Worm (Caenorhabditis elegans): ENCODE measurements around the gene Y41D4B.11.

Y41D4B.11 gene

DNA sequence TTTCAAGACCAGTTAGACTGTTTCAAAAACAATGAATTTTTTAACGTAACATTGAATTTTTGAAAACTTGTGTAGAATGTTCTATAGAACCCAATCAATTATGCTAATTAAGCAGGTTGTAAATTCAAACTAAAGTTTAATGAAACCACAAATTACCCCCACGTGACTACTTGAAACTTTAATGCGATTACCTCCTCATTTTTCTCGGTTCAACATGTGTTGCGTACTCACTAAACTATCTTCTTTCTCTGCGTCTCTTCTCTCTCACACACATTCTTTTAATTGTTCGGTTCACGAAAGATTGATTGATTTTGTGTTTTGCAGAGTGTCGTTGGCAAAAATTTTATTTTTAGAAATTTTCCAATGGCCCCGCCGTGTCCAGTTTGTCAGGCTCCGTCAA, 18.2 kb downstream of the Y41D4B.11 start, which contains the start of gene nhr-87 (continued):
- TF ChIP-seq mxl-2 (GFP tag; conservative IDR thresholded peaks at IDR 0.05) (no peak), Y5F2A.4 (GFP tag; optimal IDR thresholded peaks at IDR 0.05) (no peak), tag-97 (GFP tag; IDR thresholded peaks at IDR 0.05) (no peak), madf-9 (GFP tag; conservative IDR thresholded peaks at IDR 0.05) (no peak), nhr-76 (tag; optimal IDR thresholded peaks at IDR 0.05) (no peak), zfp-3 (GFP tag; conservative IDR thresholded peaks at IDR 0.05) (no peak), D1046.2 (GFP tag; IDR thresholded peaks at IDR 0.05) (no peak), Y105C5A.15 (GFP tag; IDR thresholded peaks at IDR 0.05) (no peak), nhr-77 (tag; optimal IDR thresholded peaks at IDR 0.05) (no peak), mep-1 (tag; optimal IDR thresholded peaks at IDR 0.05) (peak; percentile 27), dve-1 (tag; optimal IDR thresholded peaks at IDR 0.05; ENCODE audit: insufficient read depth) (peak; percentile 38), F44E2.7 (GFP tag; IDR thresholded peaks at IDR 0.05) (no peak), lsy-2 (tag; optimal IDR thresholded peaks at IDR 0.05) (peak in 1 of 2 experiments; percentile 22), Y48G9A.11 (GFP tag; IDR thresholded peaks at IDR 0.05) (no peak), nhr-6 (tag; optimal IDR thresholded peaks at IDR 0.05) (no peak), snpc-1.2 (GFP tag; IDR thresholded peaks at IDR 0.05) (no peak), R02D3.7 (tag; optimal IDR thresholded peaks at IDR 0.05) (no peak), ZK337.2 (GFP tag; IDR thresholded peaks at IDR 0.05) (no peak), F10B5.3 (tag; optimal IDR thresholded peaks at IDR 0.05) (no peak), lin-38 (GFP tag; IDR thresholded peaks at IDR 0.05) (no peak), F49E8.2 (tag; optimal IDR thresholded peaks at IDR 0.05; ENCODE audit: borderline replicate concordance) (no peak), ceh-62 (tag; optimal IDR thresholded peaks at IDR 0.05) (no peak), ceh-82 (tag; optimal IDR thresholded peaks at IDR 0.05) (no peak), Y75B8A.6 (GFP tag; IDR thresholded peaks at IDR 0.05) (no peak), duxl-1 (tag; optimal IDR thresholded peaks at IDR 0.05; ENCODE audit: poor library complexity) (no peak), nhr-102 (tag; optimal IDR thresholded peaks at IDR 0.05) (no peak), aha-1 (tag) (no peak), nhr-25 (tag; optimal IDR thresholded peaks at IDR 0.05; ENCODE audit: borderline replicate concordance, insufficient read depth) (no peak), ZK546.5 (tag; optimal IDR thresholded peaks at IDR 0.05) (no peak), daf-16 (GFP tag; optimal IDR thresholded peaks at IDR 0.05) (no peak), daf-16 (tag; optimal IDR thresholded peaks at IDR 0.05) (no peak), nhr-48 (tag; optimal IDR thresholded peaks at IDR 0.05) (no peak), hlh-30 (tag; optimal IDR thresholded peaks at IDR 0.05; ENCODE audit: insufficient read depth) (peak; percentile 75), spr-1 (tag; optimal IDR thresholded peaks at IDR 0.05) (no peak), lin-39 (tag; optimal IDR thresholded peaks at IDR 0.05) (no peak), gei-8 (GFP tag; optimal IDR thresholded peaks at IDR 0.05) (no peak)

DNA sequence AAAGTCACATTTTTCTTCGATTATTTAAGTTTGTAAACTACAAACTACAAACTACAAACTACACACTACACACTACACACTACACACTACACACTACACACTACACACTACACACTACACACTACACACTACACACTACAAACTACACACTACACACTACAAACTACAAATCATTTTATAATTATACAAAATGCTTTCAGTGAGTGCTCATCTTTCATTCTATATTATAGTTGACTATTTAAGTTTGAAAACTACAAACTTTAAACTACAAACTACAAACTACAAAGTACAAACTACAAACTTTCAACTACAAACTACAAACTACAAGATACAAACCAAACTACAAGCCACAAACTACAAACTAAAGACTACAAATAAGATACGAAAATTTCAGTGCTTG, 18.9 kb downstream of the Y41D4B.11 start:
- peak; percentile 55 for TF ChIP-seq nhr-77 (tag; optimal IDR thresholded peaks at IDR 0.05)
- TF ChIP-seq F37D6.2 (tag; optimal IDR thresholded peaks at IDR 0.05): no peak
- peak; percentile 76 for TF ChIP-seq lin-13 (GFP tag; optimal IDR thresholded peaks at IDR 0.05)
- peak; percentile 10 for TF ChIP-seq mep-1 (tag; optimal IDR thresholded peaks at IDR 0.05)
- TF ChIP-seq nhr-42 (GFP tag; IDR thresholded peaks at IDR 0.05): no peak
- peak; percentile 100 for TF ChIP-seq nhr-28 (tag; optimal IDR thresholded peaks at IDR 0.05)
- no peak for TF ChIP-seq ceh-32 (tag; optimal IDR thresholded peaks at IDR 0.05; ENCODE audit: poor library complexity)

Data from whole organism, L4 larva.